Fruit fly (Drosophila melanogaster) whole organism, pupa: ENCODE data around the gene CG9801.

Experiments used
- CG12605 ChIP-seq: fragments of 200-800 bp; sonication (Bioruptor generic); IDR thresholded peaks from 2 replicates; pipeline ENCODE4 v1.3.6; 2022; ENCODE audit warnings: missing biosample characterization, missing genetic modification characterization
- CG13204 ChIP-seq: fragments of 200-800 bp; sonication (Bioruptor generic); optimal IDR thresholded peaks from 2 replicates; lab custom pipeline; 2018; ENCODE audit warnings: missing biosample characterization, mild to moderate bottlenecking, missing genetic modification characterization, moderate library complexity
- CG15710 ChIP-seq: fragments of 200-800 bp; sonication (Bioruptor generic); optimal IDR thresholded peaks from 2 replicates; lab custom pipeline; 2018; ENCODE audit warnings: missing biosample characterization, mild to moderate bottlenecking, missing genetic modification characterization, moderate library complexity
- CG4496 ChIP-seq: fragments of 200-800 bp; sonication (Bioruptor generic); IDR thresholded peaks from 3 replicates; pipeline ENCODE4 v1.3.6; 2022; ENCODE audit warnings: missing biosample characterization, missing genetic modification characterization
- CG8159 ChIP-seq: fragments of 200-800 bp; sonication (Bioruptor generic); optimal IDR thresholded peaks from 3 replicates; lab custom pipeline; 2018; ENCODE audit warnings: missing biosample characterization, mild to moderate bottlenecking, missing genetic modification characterization, moderate library complexity
- CG8301 ChIP-seq: fragments of 200-800 bp; sonication (Bioruptor generic); optimal IDR thresholded peaks from 2 replicates; lab custom pipeline; 2018; ENCODE audit warnings: missing biosample characterization, mild to moderate bottlenecking, missing genetic modification characterization
- CG9948 ChIP-seq: fragments of 200-800 bp; sonication (Bioruptor generic); optimal IDR thresholded peaks from 2 replicates; lab custom pipeline; 2018; ENCODE audit warnings: missing biosample characterization, mild to moderate bottlenecking, missing genetic modification characterization, moderate library complexity
- D1 ChIP-seq: fragments of 200-800 bp; sonication (Bioruptor generic); optimal IDR thresholded peaks from 2 replicates; lab custom pipeline; 2018; ENCODE audit warnings: missing biosample characterization, mild to moderate bottlenecking, missing genetic modification characterization, moderate library complexity
- EcR ChIP-seq: fragments of 200-800 bp; sonication (Bioruptor generic); optimal IDR thresholded peaks from 3 replicates; lab custom pipeline; 2019; ENCODE audit warnings: missing biosample characterization, missing genetic modification characterization, mild to moderate bottlenecking, moderate library complexity, missing genetic modification reagents
- Ets98B ChIP-seq: fragments of 200-800 bp; sonication (Bioruptor generic); IDR thresholded peaks from 2 replicates; pipeline ENCODE4 v1.3.6; 2022; ENCODE audit warnings: missing biosample characterization, missing genetic modification characterization
- Pif1A ChIP-seq: fragments of 200-800 bp; sonication (Bioruptor generic); optimal IDR thresholded peaks from 3 replicates; lab custom pipeline; 2016; ENCODE audit warnings: missing biosample characterization, missing genetic modification characterization
- gl ChIP-seq: fragments of 200-800 bp; sonication (Bioruptor generic); optimal IDR thresholded peaks from 2 replicates; lab custom pipeline; 2018; ENCODE audit warnings: missing biosample characterization, mild to moderate bottlenecking, missing genetic modification characterization
- rn ChIP-seq: fragments of 200-800 bp; sonication (Bioruptor generic); IDR thresholded peaks from 2 replicates; pipeline ENCODE4 v1.3.6; 2022; ENCODE audit warnings: missing biosample characterization, missing genetic modification characterization

DNA sequence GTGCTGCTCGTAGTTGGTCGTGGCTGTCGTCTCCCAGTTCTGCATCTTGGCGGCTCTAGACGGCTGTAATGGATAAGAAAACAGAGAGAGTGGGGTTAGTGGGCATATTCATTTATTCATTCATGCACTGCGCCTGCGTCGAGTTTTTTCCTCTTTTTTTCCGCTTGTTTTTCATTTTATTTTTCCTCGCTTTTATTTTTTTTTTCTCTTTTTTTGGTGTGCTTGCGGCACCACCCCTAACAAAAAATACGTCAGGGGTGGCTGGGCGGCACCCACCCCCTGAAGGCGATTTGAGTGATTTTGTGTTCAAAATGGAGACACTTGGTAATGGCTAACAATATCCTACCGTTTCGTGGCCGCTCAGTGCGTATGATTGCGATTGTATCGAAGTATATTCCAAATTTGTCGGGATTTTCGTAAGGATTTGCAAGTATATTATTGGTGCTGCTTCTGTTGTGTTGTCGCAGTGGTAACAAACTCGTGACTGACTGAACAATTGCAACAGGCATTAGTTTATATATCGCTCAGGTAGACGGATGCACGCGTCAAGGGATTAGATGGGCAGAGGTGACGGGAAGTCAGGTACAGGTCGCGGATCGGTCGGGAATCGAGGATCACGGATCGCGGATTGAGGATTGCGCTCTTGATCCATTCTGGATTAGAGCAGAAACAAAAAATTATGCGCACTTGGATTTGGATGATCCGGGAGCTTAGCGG, 53.2 kb downstream of the CG9801 start:
- TF ChIP-seq CG15710 (peak; percentile 79), CG13204 (GFP tag; lab: Kevin White, UChicago) (peak; percentile 86), CG9948 (tag; lab: Kevin White, UChicago) (no peak), D1 (tag; lab: Kevin White, UChicago) (no peak), rn (GFP tag; lab: Robert Waterston, UW) (peak; percentile 84), gl (tag; lab: Kevin White, UChicago) (peak; percentile 94), CG4496 (GFP tag; lab: Robert Waterston, UW) (peak; percentile 99; the same call in 2 of the 3 replicates), Pif1A (peak; percentile 92), EcR (GFP tag; lab: Kevin White, UChicago) (no peak), CG12605 (GFP tag; lab: Robert Waterston, UW) (peak; percentile 99), CG8301 (tag; lab: Kevin White, UChicago) (no peak), Ets98B (GFP tag; lab: Robert Waterston, UW) (peak; percentile 96), CG8159 (tag; lab: Kevin White, UChicago) (peak; percentile 85)
